Fruit fly (Drosophila melanogaster) whole organism, embryonic: ENCODE data around the gene CG14327.
A peak's percentile ranks its signal among the peaks of the same experiment; 100 is the strongest.

Experiments
- Bgb ChIP-seq: fragments of 200-800 bp; sonication (Bioruptor generic); IDR thresholded peaks from 2 replicates; pipeline ENCODE4 v1.3.6; 2022; ENCODE audit warnings: missing biosample characterization, missing genetic modification characterization; ENCODE audit not compliant: partially characterized antibody
- CG10267 ChIP-seq: fragments of 200-800 bp; sonication (Bioruptor generic); optimal IDR thresholded peaks from 2 replicates; lab custom pipeline; 2018; ENCODE audit warnings: missing biosample characterization, mild to moderate bottlenecking, missing genetic modification characterization, moderate library complexity
- CG11696 ChIP-seq: fragments of 200-800 bp; sonication (Bioruptor generic); IDR thresholded peaks from 2 replicates; pipeline ENCODE4 v1.3.6; 2022; ENCODE audit warnings: missing biosample characterization, missing genetic modification characterization
- CG12391 ChIP-seq: fragments of 200-800 bp; sonication (Bioruptor generic); optimal IDR thresholded peaks from 3 replicates; lab custom pipeline; 2018; ENCODE audit warnings: missing biosample characterization, mild to moderate bottlenecking, missing genetic modification characterization, moderate library complexity
- CG13287 ChIP-seq: fragments of 200-800 bp; sonication (Bioruptor generic); IDR thresholded peaks from 2 replicates; pipeline ENCODE4 v1.3.6; 2022; ENCODE audit warnings: missing biosample characterization, missing genetic modification characterization; ENCODE audit not compliant: partially characterized antibody
- CG14860 ChIP-seq: fragments of 200-800 bp; sonication (Bioruptor generic); IDR thresholded peaks from 3 replicates; pipeline ENCODE4 v1.3.6; 2022; ENCODE audit warnings: missing biosample characterization, missing genetic modification characterization; ENCODE audit not compliant: partially characterized antibody
- CG15696 ChIP-seq: fragments of 200-800 bp; sonication (Bioruptor generic); optimal IDR thresholded peaks from 2 replicates; lab custom pipeline; 2019; ENCODE audit warnings: missing biosample characterization, mild to moderate bottlenecking, missing genetic modification characterization, moderate library complexity
- CG17829 ChIP-seq: fragments of 200-800 bp; optimal IDR thresholded peaks from 2 replicates; lab custom pipeline; 2019; ENCODE audit warnings: missing biosample characterization, mild to moderate bottlenecking, missing genetic modification characterization, moderate library complexity
- CG18262 ChIP-seq: fragments of 200-800 bp; optimal IDR thresholded peaks from 3 replicates; lab custom pipeline; 2019; ENCODE audit warnings: missing biosample characterization, mild to moderate bottlenecking, missing genetic modification characterization, moderate library complexity
- CG2678 ChIP-seq: fragments of 200-800 bp; sonication (Bioruptor generic); optimal IDR thresholded peaks from 3 replicates; lab custom pipeline; 2019; ENCODE audit warnings: missing biosample characterization, mild to moderate bottlenecking, missing genetic modification characterization, moderate library complexity
- CG34376 ChIP-seq: fragments of 200-800 bp; sonication (Bioruptor generic); optimal IDR thresholded peaks from 2 replicates; lab custom pipeline; 2018; ENCODE audit warnings: missing biosample characterization, mild to moderate bottlenecking, missing genetic modification characterization
- CG42726 ChIP-seq: fragments of 200-800 bp; sonication (Bioruptor generic); IDR thresholded peaks from 2 replicates; pipeline ENCODE4 v1.3.6; 2022; ENCODE audit warnings: missing biosample characterization, missing genetic modification characterization; ENCODE audit not compliant: partially characterized antibody
- CG4854 ChIP-seq: fragments of 200-800 bp; sonication (Bioruptor generic); optimal IDR thresholded peaks from 2 replicates; lab custom pipeline; 2016; ENCODE audit warnings: missing biosample characterization, missing genetic modification characterization, inconsistent platforms
- CG6689 ChIP-seq: fragments of 200-800 bp; sonication (Bioruptor generic); IDR thresholded peaks from 2 replicates; pipeline ENCODE4 v1.3.6; 2022; ENCODE audit warnings: missing biosample characterization, missing genetic modification characterization
- CG7745 ChIP-seq: fragments of 200-800 bp; sonication (Bioruptor generic); optimal IDR thresholded peaks from 2 replicates; lab custom pipeline; 2018; ENCODE audit warnings: missing biosample characterization, mild to moderate bottlenecking, missing genetic modification characterization, moderate library complexity
- CG7963 ChIP-seq: fragments of 200-800 bp; sonication (Bioruptor generic); IDR thresholded peaks from 3 replicates; pipeline ENCODE4 v1.3.6; 2022; ENCODE audit warnings: missing biosample characterization, missing genetic modification characterization; ENCODE audit not compliant: partially characterized antibody
- CG7987 ChIP-seq: fragments of 200-800 bp; sonication (Bioruptor generic); optimal IDR thresholded peaks from 2 replicates; lab custom pipeline; 2018; ENCODE audit warnings: missing biosample characterization, mild to moderate bottlenecking, missing genetic modification characterization, moderate library complexity
- CG8388 ChIP-seq: fragments of 200-800 bp; sonication (Bioruptor generic); optimal IDR thresholded peaks from 2 replicates; lab custom pipeline; 2019; ENCODE audit warnings: missing biosample characterization, mild to moderate bottlenecking, missing genetic modification characterization, moderate library complexity
- CG8924 ChIP-seq: fragments of 200-800 bp; optimal IDR thresholded peaks from 3 replicates; lab custom pipeline; 2019; ENCODE audit warnings: missing biosample characterization, mild to moderate bottlenecking, missing genetic modification characterization, moderate library complexity
- Chrac-16 ChIP-seq: fragments of 200-800 bp; sonication (Bioruptor generic); optimal IDR thresholded peaks from 3 replicates; lab custom pipeline; 2016; ENCODE audit warnings: missing biosample characterization, missing genetic modification characterization
- Dek ChIP-seq: fragments of 200-800 bp; sonication (Bioruptor generic); optimal IDR thresholded peaks from 3 replicates; lab custom pipeline; 2019; ENCODE audit warnings: missing biosample characterization, mild to moderate bottlenecking, missing genetic modification characterization, moderate library complexity
- Doc3 ChIP-seq: fragments of 200-800 bp; sonication (Bioruptor generic); IDR thresholded peaks from 3 replicates; pipeline ENCODE4 v1.3.6; 2022; ENCODE audit warnings: missing biosample characterization, missing genetic modification characterization; ENCODE audit not compliant: partially characterized antibody
- Eip74EF ChIP-seq, 2 experiments: fragments of 200-800 bp in 1 of 2; fragments of >200 bp in 1 of 2; sonication (Bioruptor generic) in 1 of 2; optimal IDR thresholded peaks; 2 replicates each; lab custom pipeline; 2017 to 2019; ENCODE audit warnings: missing biosample characterization in 2 of 2, missing genetic modification characterization in 2 of 2, mild to moderate bottlenecking in 1 of 2, moderate library complexity in 1 of 2
- HLH54F ChIP-seq: fragments of 200-800 bp; sonication (Bioruptor generic); optimal IDR thresholded peaks from 3 replicates; lab custom pipeline; 2016; ENCODE audit warnings: missing biosample characterization, missing genetic modification characterization
- Hr78 ChIP-seq, 2 experiments: fragments of 200-800 bp in 1 of 2; fragments of >200 bp in 1 of 2; sonication (Bioruptor generic) in 1 of 2; optimal IDR thresholded peaks; 2 replicates each; lab custom pipeline; 2017 to 2019; ENCODE audit warnings: missing biosample characterization in 2 of 2, missing genetic modification characterization in 2 of 2, mild to moderate bottlenecking in 1 of 2, moderate library complexity in 1 of 2
- MTF-1 ChIP-seq: fragments of 200-800 bp; sonication (Bioruptor generic); optimal IDR thresholded peaks from 2 replicates; lab custom pipeline; 2018; ENCODE audit warnings: missing biosample characterization, mild to moderate bottlenecking, missing genetic modification characterization, borderline replicate concordance
- Med ChIP-seq: fragments of 200-800 bp; sonication (Bioruptor generic); peaks from one replicate; lab custom pipeline; 2016; ENCODE audit warnings: missing biosample characterization, missing genetic modification characterization, mild to moderate bottlenecking, inconsistent platforms, moderate library complexity
- Opbp ChIP-seq: fragments of 200-800 bp; sonication (Bioruptor generic); IDR thresholded peaks from 3 replicates; pipeline ENCODE4 v1.3.6; 2022; ENCODE audit warnings: missing biosample characterization, missing genetic modification characterization; ENCODE audit not compliant: partially characterized antibody
- Scr ChIP-seq: fragments of 200-800 bp; sonication (Bioruptor generic); IDR thresholded peaks from 2 replicates; pipeline ENCODE4 v1.3.6; 2022; ENCODE audit warnings: missing biosample characterization, missing genetic modification characterization; ENCODE audit not compliant: partially characterized antibody
- Sry-β ChIP-seq: fragments of 200-800 bp; sonication (Bioruptor generic); optimal IDR thresholded peaks from 2 replicates; lab custom pipeline; 2018; ENCODE audit warnings: missing biosample characterization, mild to moderate bottlenecking, missing genetic modification characterization, moderate library complexity
- ash1 ChIP-seq: fragments of 200-800 bp; sonication (Bioruptor generic); optimal IDR thresholded peaks from 2 replicates; lab custom pipeline; 2018; ENCODE audit warnings: missing biosample characterization, mild to moderate bottlenecking, missing genetic modification characterization
- eve ChIP-seq, 2 experiments: fragments of >200 bp; optimal IDR thresholded peaks; 2 replicates each; lab custom pipeline; 2017; ENCODE audit warnings: missing biosample characterization in 2 of 2, missing genetic modification characterization in 2 of 2
- exex ChIP-seq: fragments of 200-800 bp; sonication (Bioruptor generic); optimal IDR thresholded peaks from 4 replicates; lab custom pipeline; 2018; ENCODE audit warnings: missing biosample characterization, mild to moderate bottlenecking, missing genetic modification characterization, moderate library complexity
- gcm ChIP-seq: fragments of 200-800 bp; sonication (Bioruptor generic); optimal IDR thresholded peaks from 2 replicates; lab custom pipeline; 2019; ENCODE audit warnings: missing biosample characterization, mild to moderate bottlenecking, missing genetic modification characterization, moderate library complexity
- grn ChIP-seq: fragments of 200-800 bp; sonication (Bioruptor generic); optimal IDR thresholded peaks from 3 replicates; lab custom pipeline; 2017; ENCODE audit warnings: missing biosample characterization, missing genetic modification characterization
- gsb ChIP-seq: fragments of 200-800 bp; sonication (Bioruptor generic); IDR thresholded peaks from 2 replicates; pipeline ENCODE4 v1.3.6; 2022; ENCODE audit warnings: missing biosample characterization, missing genetic modification characterization
- inv ChIP-seq: fragments of 200-800 bp; sonication (Bioruptor generic); IDR thresholded peaks from 2 replicates; pipeline ENCODE4 v1.3.6; 2022; ENCODE audit warnings: missing biosample characterization, missing genetic modification characterization; ENCODE audit not compliant: partially characterized antibody
- kah ChIP-seq: fragments of 200-800 bp; sonication (Bioruptor generic); optimal IDR thresholded peaks from 2 replicates; lab custom pipeline; 2018; ENCODE audit warnings: missing biosample characterization, mild to moderate bottlenecking, missing genetic modification characterization
- mld ChIP-seq: fragments of 200-800 bp; sonication (Bioruptor generic); IDR thresholded peaks from 3 replicates; pipeline ENCODE4 v1.3.6; 2022; ENCODE audit warnings: missing biosample characterization, missing genetic modification characterization; ENCODE audit not compliant: partially characterized antibody
- nau ChIP-seq: fragments of 200-800 bp; sonication (Bioruptor generic); optimal IDR thresholded peaks from 3 replicates; lab custom pipeline; 2017; ENCODE audit warnings: missing biosample characterization, mild to moderate bottlenecking, missing genetic modification characterization, missing genetic modification reagents
- nerfin-1 ChIP-seq: fragments of 200-800 bp; sonication (Bioruptor generic); optimal IDR thresholded peaks from 3 replicates; lab custom pipeline; 2019; ENCODE audit warnings: missing biosample characterization, mild to moderate bottlenecking, missing genetic modification characterization, moderate library complexity
- nerfin-2 ChIP-seq: fragments of 200-800 bp; sonication (Bioruptor generic); IDR thresholded peaks from 2 replicates; pipeline ENCODE4 v1.3.6; 2022; ENCODE audit warnings: missing biosample characterization, missing genetic modification characterization; ENCODE audit not compliant: partially characterized antibody
- nom ChIP-seq: fragments of 200-800 bp; sonication (Bioruptor generic); optimal IDR thresholded peaks from 2 replicates; lab custom pipeline; 2017; ENCODE audit warnings: missing biosample characterization, missing genetic modification characterization, mild to moderate bottlenecking, moderate library complexity, missing genetic modification reagents
- scrt ChIP-seq: fragments of 200-800 bp; sonication (Bioruptor generic); optimal IDR thresholded peaks from 2 replicates; lab custom pipeline; 2018; ENCODE audit warnings: missing biosample characterization, mild to moderate bottlenecking, missing genetic modification characterization, moderate library complexity
- sens ChIP-seq: fragments of 200-800 bp; sonication (Bioruptor generic); peaks from one replicate; lab custom pipeline; 2016; ENCODE audit warnings: missing biosample characterization, missing genetic modification characterization
- tap ChIP-seq: fragments of 200-800 bp; optimal IDR thresholded peaks from 3 replicates; lab custom pipeline; 2019; ENCODE audit warnings: missing biosample characterization, mild to moderate bottlenecking, missing genetic modification characterization, moderate library complexity
- vvl ChIP-seq: fragments of 200-800 bp; sonication (Bioruptor generic); IDR thresholded peaks from 2 replicates; pipeline ENCODE4 v1.3.6; 2022; ENCODE audit warnings: missing biosample characterization, missing genetic modification characterization

The CG14327 gene

dm6 chr3R:17619726-17620282, 6.3 kb downstream of the CG14327 start:
- no peak for TF ChIP-seq Chrac-16
- TF ChIP-seq CG18262 (tag; lab: Kevin White, UChicago), result peak; percentile 49
- TF ChIP-seq CG15696 (tag; lab: Kevin White, UChicago), result peak; percentile 8
- peak; percentile 73 for TF ChIP-seq Med
- peak; percentile 91 for TF ChIP-seq Opbp
- TF ChIP-seq CG11696, result no peak
- TF ChIP-seq CG6689, result no peak
- peak; percentile 29 for TF ChIP-seq nerfin-1 (tag; lab: Kevin White, UChicago)
- TF ChIP-seq eve (GFP tag; optimal IDR thresholded peaks at IDR 0.05; lab: Kevin White, UChicago), result peak in 1 of 2 experiments; percentile 17
- no peak for TF ChIP-seq ash1 (GFP tag; lab: Kevin White, UChicago)
- peak; percentile 32 for TF ChIP-seq kah (GFP tag; lab: Kevin White, UChicago)
- peak; percentile 86 for TF ChIP-seq nerfin-2 (GFP tag; lab: Robert Waterston, UW)
- peak; percentile 85 for TF ChIP-seq CG7963 (GFP tag; lab: Robert Waterston, UW)
- peak; percentile 51 for TF ChIP-seq gcm (GFP tag; lab: Kevin White, UChicago)
- TF ChIP-seq CG42726 (GFP tag; lab: Robert Waterston, UW), result peak; percentile 86
- peak in 1 of 2 experiments; percentile 0 for TF ChIP-seq Hr78 (GFP tag; optimal IDR thresholded peaks at IDR 0.05; lab: Kevin White, UChicago)
- TF ChIP-seq gsb (GFP tag; lab: Robert Waterston, UW), result no peak
- TF ChIP-seq tap (tag; lab: Kevin White, UChicago), result peak; percentile 29
- peak; percentile 13 for TF ChIP-seq MTF-1
- peak; percentile 15 for TF ChIP-seq scrt (GFP tag; lab: Kevin White, UChicago)
- no peak for TF ChIP-seq CG12391 (tag; lab: Kevin White, UChicago)
- no peak for TF ChIP-seq grn (GFP tag; lab: Kevin White, UChicago)
- peak; percentile 82 for TF ChIP-seq sens (GFP tag; lab: Kevin White, UChicago)
- TF ChIP-seq CG7987, result no peak
- TF ChIP-seq Bgb (GFP tag; lab: Robert Waterston, UW), result peak; percentile 86
- TF ChIP-seq Eip74EF (GFP tag; optimal IDR thresholded peaks at IDR 0.05; lab: Kevin White, UChicago), result peak in 1 of 2 experiments; percentile 41
- TF ChIP-seq CG34376, result peak; percentile 33
- peak; percentile 59; the same call in 1 of the 2 replicates for TF ChIP-seq inv (GFP tag; lab: Robert Waterston, UW)
- peak; percentile 68 for TF ChIP-seq CG13287 (GFP tag; lab: Robert Waterston, UW)
- TF ChIP-seq CG7745 (tag; lab: Kevin White, UChicago), result peak; percentile 54
- peak; percentile 39 for TF ChIP-seq Dek (tag; lab: Kevin White, UChicago)
- TF ChIP-seq mld, result peak; percentile 94
- peak; percentile 89 for TF ChIP-seq CG14860
- TF ChIP-seq CG8924, result peak; percentile 57
- TF ChIP-seq Doc3 (GFP tag; lab: Robert Waterston, UW), result peak; percentile 49; the same call in 1 of the 3 replicates
- peak; percentile 45 for TF ChIP-seq exex
- TF ChIP-seq CG8388 (GFP tag; lab: Kevin White, UChicago), result peak; percentile 6
- TF ChIP-seq CG17829 (tag; lab: Kevin White, UChicago), result peak; percentile 56
- TF ChIP-seq CG10267 (tag; lab: Kevin White, UChicago), result peak; percentile 39
- no peak for TF ChIP-seq HLH54F
- no peak for TF ChIP-seq CG4854 (GFP tag; lab: Kevin White, UChicago)
- TF ChIP-seq nom (GFP tag; lab: Kevin White, UChicago), result peak; percentile 96
- TF ChIP-seq Scr (GFP tag; lab: Robert Waterston, UW), result peak; percentile 84
- TF ChIP-seq Sry-β (GFP tag; lab: Kevin White, UChicago), result no peak
- TF ChIP-seq nau, result peak; percentile 30
- peak; percentile 62; the same call in 1 of the 2 replicates for TF ChIP-seq vvl (GFP tag; lab: Robert Waterston, UW)
- peak; percentile 23 for TF ChIP-seq CG2678 (tag; lab: Kevin White, UChicago)
